Worm (Caenorhabditis elegans) whole organism, midembryonic: ENCODE results near the gene F32D8.12.

Source experiments
- flt-1 ChIP-seq: fragments of 200-800 bp; sonication (Bioruptor generic); IDR thresholded peaks from 2 replicates; pipeline ENCODE4 v1.3.6; 2022; ENCODE audit warnings: missing genetic modification characterization, missing compliant biosample characterization
- ref-1 ChIP-seq: fragments of 200-800 bp; sonication (Bioruptor generic); conservative IDR thresholded peaks from 2 replicates; pipeline ENCODE4 v1.3.6; 2022; ENCODE audit warnings: missing genetic modification reagents, missing genetic modification characterization, missing compliant biosample characterization

DNA sequence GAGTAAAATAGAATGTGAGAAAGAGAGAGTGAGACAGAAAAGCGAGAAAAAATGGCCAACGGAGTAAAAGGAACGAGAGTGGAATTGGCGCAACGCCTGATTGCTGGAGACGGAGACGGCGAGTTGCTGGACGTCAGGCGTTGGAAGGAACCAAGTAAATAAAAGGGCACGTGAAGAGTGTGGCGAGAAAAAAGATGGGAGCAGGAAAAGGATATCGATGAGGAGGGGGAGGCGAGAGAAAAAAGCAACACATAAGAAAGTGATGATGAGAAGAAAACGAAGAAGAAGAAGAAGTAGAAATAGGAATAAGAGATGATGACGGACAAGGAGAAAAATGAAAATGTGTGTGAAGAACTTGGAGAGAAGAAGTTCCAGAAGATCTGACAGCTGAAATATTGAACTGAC is 19.4 kb downstream of the F32D8.12 start:
- TF ChIP-seq flt-1 (GFP tag; lab: Robert Waterston, UW) (no peak), ref-1 (GFP tag; lab: Robert Waterston, UW) (no peak)
